Fruit fly (Drosophila melanogaster): ENCODE results near the gene CG9254.

Gene CG9254

dm6 chr2L:13629943-13630342 lies 33.0 kb upstream of the CG9254 start:
- TF ChIP-seq rgr (GFP tag; optimal IDR thresholded peaks at IDR 0.05) (no peak), Hnf4 (GFP tag; optimal IDR thresholded peaks at IDR 0.05) (no peak), Vsx2 (GFP tag; optimal IDR thresholded peaks at IDR 0.05; ENCODE audit: partially characterized antibody) (no peak), lola (GFP tag; optimal IDR thresholded peaks at IDR 0.05) (no peak), OdsH (GFP tag; optimal IDR thresholded peaks at IDR 0.05) (no peak), usp (GFP tag; optimal IDR thresholded peaks at IDR 0.05) (no peak), Hr78 (GFP tag; optimal IDR thresholded peaks at IDR 0.05) (no peak), CG9705 (GFP tag; optimal IDR thresholded peaks at IDR 0.05) (no peak), Abd-B (GFP tag; optimal IDR thresholded peaks at IDR 0.05) (no peak), sv (GFP tag; optimal IDR thresholded peaks at IDR 0.05) (no peak), Mio (GFP tag; optimal IDR thresholded peaks at IDR 0.05) (no peak), dl (GFP tag; optimal IDR thresholded peaks at IDR 0.05; ENCODE audit: insufficient read depth in 1 of 2, partially characterized antibody in 2 of 2) (no peak)

dm6 chr2L:13615617-13616016 lies 18.6 kb upstream of the CG9254 start:
- no peak for TF ChIP-seq rgr (GFP tag; optimal IDR thresholded peaks at IDR 0.05)
- no peak for TF ChIP-seq dl (GFP tag; optimal IDR thresholded peaks at IDR 0.05; ENCODE audit: insufficient read depth in 1 of 2, partially characterized antibody in 2 of 2)

- TF ChIP-seq HLH106 (tag; optimal IDR thresholded peaks at IDR 0.05): peak; percentile 29
- TF ChIP-seq dsf (GFP tag; optimal IDR thresholded peaks at IDR 0.05; ENCODE audit: borderline replicate concordance): no peak
- TF ChIP-seq woc (GFP tag; optimal IDR thresholded peaks at IDR 0.05): no peak
- TF ChIP-seq tai (GFP tag; optimal IDR thresholded peaks at IDR 0.05): no peak
- peak; percentile 6 for TF ChIP-seq ey (GFP tag; optimal IDR thresholded peaks at IDR 0.05)
- TF ChIP-seq foxo (GFP tag; optimal IDR thresholded peaks at IDR 0.05): peak in 1 of 2 experiments; percentile 42
- TF ChIP-seq dmrt93B (GFP tag; optimal IDR thresholded peaks at IDR 0.05): peak; percentile 11
- TF ChIP-seq N (GFP tag; optimal IDR thresholded peaks at IDR 0.05): no peak
These were observed 16.7 kb upstream of the CG9254 start for dm6 chr2L:13613720-13614119.

dm6 chr2L:13611860-13612259 lies 14.9 kb upstream of the CG9254 start:
- TF ChIP-seq woc (GFP tag; optimal IDR thresholded peaks at IDR 0.05): no peak
- no peak for TF ChIP-seq jim (GFP tag; optimal IDR thresholded peaks at IDR 0.05)
- no peak for TF ChIP-seq HLH106 (tag; optimal IDR thresholded peaks at IDR 0.05)
- no peak for TF ChIP-seq brk (GFP tag; optimal IDR thresholded peaks at IDR 0.05)
- no peak for TF ChIP-seq rgr (GFP tag; optimal IDR thresholded peaks at IDR 0.05)
- TF ChIP-seq dsf (GFP tag; optimal IDR thresholded peaks at IDR 0.05; ENCODE audit: borderline replicate concordance): no peak
- TF ChIP-seq Dif (GFP tag; optimal IDR thresholded peaks at IDR 0.05; ENCODE audit: partially characterized antibody): no peak
- TF ChIP-seq Hr78 (GFP tag; optimal IDR thresholded peaks at IDR 0.05): no peak
- TF ChIP-seq dl (GFP tag; optimal IDR thresholded peaks at IDR 0.05; ENCODE audit: insufficient read depth in 1 of 2, partially characterized antibody in 2 of 2): no peak
- TF ChIP-seq Vsx2 (GFP tag; optimal IDR thresholded peaks at IDR 0.05; ENCODE audit: partially characterized antibody): no peak
- TF ChIP-seq OdsH (GFP tag; optimal IDR thresholded peaks at IDR 0.05): no peak
- no peak for TF ChIP-seq Abd-B (GFP tag; optimal IDR thresholded peaks at IDR 0.05)
- no peak for TF ChIP-seq fru (GFP tag; optimal IDR thresholded peaks at IDR 0.05)

- no peak for TF ChIP-seq Abd-B (GFP tag; optimal IDR thresholded peaks at IDR 0.05)
- no peak for TF ChIP-seq Hr78 (GFP tag; optimal IDR thresholded peaks at IDR 0.05)
- no peak for TF ChIP-seq lola (GFP tag; optimal IDR thresholded peaks at IDR 0.05)
- TF ChIP-seq Mio (GFP tag; optimal IDR thresholded peaks at IDR 0.05): no peak
- no peak for TF ChIP-seq fru (GFP tag; optimal IDR thresholded peaks at IDR 0.05)
- TF ChIP-seq sage (GFP tag; optimal IDR thresholded peaks at IDR 0.05): no peak
- no peak for TF ChIP-seq brk (GFP tag; optimal IDR thresholded peaks at IDR 0.05)
- TF ChIP-seq dsf (GFP tag; optimal IDR thresholded peaks at IDR 0.05; ENCODE audit: borderline replicate concordance): no peak
- no peak for TF ChIP-seq Hnf4 (GFP tag; optimal IDR thresholded peaks at IDR 0.05)
- TF ChIP-seq Rel (GFP tag; optimal IDR thresholded peaks at IDR 0.05): no peak
- no peak for TF ChIP-seq Rel (tag; optimal IDR thresholded peaks at IDR 0.05)
- no peak for TF ChIP-seq dmrt93B (GFP tag; optimal IDR thresholded peaks at IDR 0.05)
- no peak for TF ChIP-seq HLH106 (tag; optimal IDR thresholded peaks at IDR 0.05)
- no peak for TF ChIP-seq CrebA (GFP tag; optimal IDR thresholded peaks at IDR 0.05; ENCODE audit: borderline replicate concordance)
- no peak for TF ChIP-seq dl (GFP tag; optimal IDR thresholded peaks at IDR 0.05; ENCODE audit: insufficient read depth in 1 of 2, partially characterized antibody in 2 of 2)
These were observed 5.6 kb downstream of the CG9254 start for dm6 chr2L:13591393-13591792.

dm6 chr2L:13586655-13587054 lies 10.3 kb downstream of the CG9254 start:
- no peak for TF ChIP-seq dl (GFP tag; optimal IDR thresholded peaks at IDR 0.05; ENCODE audit: insufficient read depth in 1 of 2, partially characterized antibody in 2 of 2)
- no peak for TF ChIP-seq Myc (optimal IDR thresholded peaks at IDR 0.05)
- no peak for TF ChIP-seq dsf (GFP tag; optimal IDR thresholded peaks at IDR 0.05; ENCODE audit: borderline replicate concordance)
- TF ChIP-seq GATAd (GFP tag; optimal IDR thresholded peaks at IDR 0.05): no peak
- TF ChIP-seq Dfd (GFP tag; optimal IDR thresholded peaks at IDR 0.05): no peak
- TF ChIP-seq pan (optimal IDR thresholded peaks at IDR 0.05): no peak
- TF ChIP-seq jim (GFP tag; optimal IDR thresholded peaks at IDR 0.05): no peak
- no peak for TF ChIP-seq lola (GFP tag; optimal IDR thresholded peaks at IDR 0.05)
- no peak for TF ChIP-seq Sp1 (GFP tag; optimal IDR thresholded peaks at IDR 0.05)
- TF ChIP-seq br (GFP tag; optimal IDR thresholded peaks at IDR 0.05): no peak
